Worm (Caenorhabditis elegans): ENCODE results near the gene F55D10.4.

- no peak for TF ChIP-seq nhr-11 (tag; optimal IDR thresholded peaks at IDR 0.05)
- TF ChIP-seq R02D3.7 (tag; optimal IDR thresholded peaks at IDR 0.05) = no peak
- TF ChIP-seq ceh-82 (tag; optimal IDR thresholded peaks at IDR 0.05) = no peak
Measured at ce11 chrX:4754725-4755124, 34.3 kb upstream of the F55D10.4 start, which contains the start of gene C39E6.2.
